Worm (Caenorhabditis elegans) whole organism, late embryonic: ENCODE measurements around the gene C31G12.3.

Experiments
- K09A11.1 ChIP-seq: sonication (generic microtip); optimal IDR thresholded peaks from 2 replicates; lab custom pipeline; 2017; ENCODE audit warnings: antibody characterized with exemption, mild to moderate bottlenecking, missing genetic modification characterization, missing compliant biosample characterization; ENCODE audit not compliant: insufficient read depth
- dve-1 ChIP-seq: sonication (generic microtip); optimal IDR thresholded peaks from 2 replicates; lab custom pipeline; 2017; ENCODE audit warnings: antibody characterized with exemption, mild to moderate bottlenecking, missing genetic modification characterization, missing compliant biosample characterization
- nfya-1 ChIP-seq: sonication (generic microtip); optimal IDR thresholded peaks from 2 replicates; lab custom pipeline; 2017; ENCODE audit warnings: missing genetic modification characterization, mild to moderate bottlenecking, missing compliant biosample characterization, antibody characterized with exemption, moderate library complexity
- unc-86 ChIP-seq: sonication (generic microtip); optimal IDR thresholded peaks from 2 replicates; lab custom pipeline; 2016; ENCODE audit warnings: missing genetic modification characterization, missing compliant biosample characterization

DNA sequence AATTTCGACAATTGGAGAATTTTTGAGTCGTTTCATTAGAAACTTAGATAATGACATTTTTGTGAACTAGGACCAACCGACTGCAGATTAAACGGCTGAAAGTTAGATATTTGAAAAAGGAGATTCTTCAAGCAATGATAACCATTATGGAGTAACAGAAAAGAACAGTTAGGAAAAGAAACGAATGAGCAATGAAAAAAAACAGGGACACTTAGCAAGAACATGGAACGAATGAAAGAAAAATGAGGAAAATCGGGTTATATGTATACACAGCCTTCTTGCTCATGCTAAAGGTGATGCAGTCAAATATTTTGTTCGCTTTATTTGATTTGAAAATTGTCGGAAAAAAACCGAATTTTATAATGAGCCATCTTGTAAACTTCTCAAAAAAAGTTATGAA, 39.3 kb downstream of the C31G12.3 start, which contains the start of gene F16H6.10:
- TF ChIP-seq nfya-1: no peak
- TF ChIP-seq unc-86 (tag; lab: Kevin White, UChicago): no peak
- TF ChIP-seq dve-1: no peak
- no peak for TF ChIP-seq K09A11.1
